Worm (Caenorhabditis elegans): ENCODE results near the gene srd-63.

Gene srd-63

ce11 chrV:16355941-16356340, 37.7 kb downstream of the srd-63 start (continued):
- TF ChIP-seq mxl-2 (GFP tag; conservative IDR thresholded peaks at IDR 0.05) = peak; percentile 45; the same call in 1 of the 2 replicates
- TF ChIP-seq egl-43 (GFP tag; IDR thresholded peaks at IDR 0.05) = peak; percentile 88
- TF ChIP-seq nhr-11 (tag; optimal IDR thresholded peaks at IDR 0.05) = peak; percentile 68
- TF ChIP-seq spr-3 (GFP tag; optimal IDR thresholded peaks at IDR 0.05) = peak; percentile 31
- peak; percentile 36; the same call in 1 of the 2 replicates for TF ChIP-seq Y75B8A.6 (GFP tag; IDR thresholded peaks at IDR 0.05)
- TF ChIP-seq nhr-102 (tag; optimal IDR thresholded peaks at IDR 0.05) = peak; percentile 75
- peak; percentile 92 for TF ChIP-seq tra-1 (GFP tag; IDR thresholded peaks at IDR 0.05)
- TF ChIP-seq snpc-4 (tag; optimal IDR thresholded peaks at IDR 0.05) = no peak
- peak; percentile 58 for TF ChIP-seq fkh-10 (GFP tag; optimal IDR thresholded peaks at IDR 0.05)
- peak; percentile 8 for TF ChIP-seq zfp-2 (tag; optimal IDR thresholded peaks at IDR 0.05)
- TF ChIP-seq set-16 (GFP tag; IDR thresholded peaks at IDR 0.05) = peak; percentile 92
- TF ChIP-seq ama-1 (optimal IDR thresholded peaks at IDR 0.05) = no peak
- no peak for TF ChIP-seq nhr-41 (GFP tag; IDR thresholded peaks at IDR 0.05)
- TF ChIP-seq lsy-2 (tag; optimal IDR thresholded peaks at IDR 0.05) = peak; percentile 64 to 85
- TF ChIP-seq tag-97 (GFP tag; IDR thresholded peaks at IDR 0.05) = no peak
- no peak for TF ChIP-seq Y105C5A.15 (GFP tag; IDR thresholded peaks at IDR 0.05)
- TF ChIP-seq madf-9 (GFP tag; conservative IDR thresholded peaks at IDR 0.05) = peak; percentile 73
- peak; percentile 93 for TF ChIP-seq mep-1 (tag; optimal IDR thresholded peaks at IDR 0.05)
- no peak for TF ChIP-seq Y48G9A.11 (GFP tag; IDR thresholded peaks at IDR 0.05)
- no peak for TF ChIP-seq ceh-62 (tag; optimal IDR thresholded peaks at IDR 0.05)
- no peak for TF ChIP-seq daf-12 (tag; optimal IDR thresholded peaks at IDR 0.05)
- peak; percentile 89 for TF ChIP-seq php-3 (GFP tag; IDR thresholded peaks at IDR 0.05)
- peak; percentile 83; the same call in 1 of the 2 replicates for TF ChIP-seq saeg-2 (GFP tag; IDR thresholded peaks at IDR 0.05)
- TF ChIP-seq zip-11 (GFP tag; IDR thresholded peaks at IDR 0.05) = no peak
- TF ChIP-seq dmd-9 (GFP tag; IDR thresholded peaks at IDR 0.05) = peak; percentile 74
- TF ChIP-seq D1046.2 (GFP tag; IDR thresholded peaks at IDR 0.05) = no peak
- no peak for TF ChIP-seq cey-2 (tag; optimal IDR thresholded peaks at IDR 0.05; ENCODE audit: borderline replicate concordance, insufficient read depth)
- TF ChIP-seq fos-1 (tag; optimal IDR thresholded peaks at IDR 0.05) = no peak
- no peak for TF ChIP-seq nhr-111 (GFP tag; optimal IDR thresholded peaks at IDR 0.05)
- TF ChIP-seq jun-1 (tag; optimal IDR thresholded peaks at IDR 0.05) = peak; percentile 80
- peak; percentile 99 for TF ChIP-seq aha-1 (tag)
- peak; percentile 85 to 96 for TF ChIP-seq mdl-1 (tag; optimal IDR thresholded peaks at IDR 0.05)
- no peak for TF ChIP-seq Y5F2A.4 (GFP tag; optimal IDR thresholded peaks at IDR 0.05)
- peak; percentile 84 for TF ChIP-seq nhr-28 (tag; optimal IDR thresholded peaks at IDR 0.05)
- no peak for TF ChIP-seq nhr-237 (tag; optimal IDR thresholded peaks at IDR 0.05)
- TF ChIP-seq nhr-6 (tag; optimal IDR thresholded peaks at IDR 0.05) = peak; percentile 79
- TF ChIP-seq rbr-2 (tag; optimal IDR thresholded peaks at IDR 0.05) = peak; percentile 90
- TF ChIP-seq ceh-82 (tag; optimal IDR thresholded peaks at IDR 0.05) = no peak
- peak; percentile 55 for TF ChIP-seq ztf-7 (tag; optimal IDR thresholded peaks at IDR 0.05)
- TF ChIP-seq ZK546.5 (tag; optimal IDR thresholded peaks at IDR 0.05) = no peak
- TF ChIP-seq dmd-6 (GFP tag; IDR thresholded peaks at IDR 0.05) = peak; percentile 96
- TF ChIP-seq snpc-1.2 (GFP tag; IDR thresholded peaks at IDR 0.05) = no peak
- peak; percentile 57; the same call in 1 of the 2 replicates for TF ChIP-seq nhr-42 (GFP tag; IDR thresholded peaks at IDR 0.05)
- no peak for TF ChIP-seq lin-39 (tag; optimal IDR thresholded peaks at IDR 0.05)
- no peak for TF ChIP-seq ceh-28 (tag; optimal IDR thresholded peaks at IDR 0.05)
- peak; percentile 50 for TF ChIP-seq nhr-25 (tag; optimal IDR thresholded peaks at IDR 0.05; ENCODE audit: borderline replicate concordance, insufficient read depth)
- TF ChIP-seq hif-1 (tag; optimal IDR thresholded peaks at IDR 0.05) = peak in 1 of 2 experiments; percentile 80
- TF ChIP-seq dpl-1 (GFP tag; optimal IDR thresholded peaks at IDR 0.05) = peak; percentile 47
- peak; percentile 81 for TF ChIP-seq duxl-1 (tag; optimal IDR thresholded peaks at IDR 0.05; ENCODE audit: poor library complexity)
- peak; percentile 6 for TF ChIP-seq lin-13 (GFP tag; optimal IDR thresholded peaks at IDR 0.05)
- TF ChIP-seq T26A8.4 (GFP tag; IDR thresholded peaks at IDR 0.05) = peak; percentile 72; the same call in 1 of the 2 replicates
- peak; percentile 74 for TF ChIP-seq spr-1 (tag; optimal IDR thresholded peaks at IDR 0.05)
